Worm (Caenorhabditis elegans) whole organism, early embryonic: Measurements from ENCODE around the gene C54D10.3.

Experiments
- B0310.2 ChIP-seq: sonication (generic microtip); optimal IDR thresholded peaks from 2 replicates; lab custom pipeline; 2016; ENCODE audit warnings: mild to moderate bottlenecking, missing genetic modification characterization, missing compliant biosample characterization
- F13C5.2 ChIP-seq: sonication (generic microtip); optimal IDR thresholded peaks from 2 replicates; lab custom pipeline; 2017; ENCODE audit warnings: mild to moderate bottlenecking, missing genetic modification characterization, inconsistent platforms, missing compliant biosample characterization
- aly-1 ChIP-seq: sonication (generic microtip); optimal IDR thresholded peaks from 2 replicates; lab custom pipeline; 2016; ENCODE audit warnings: missing genetic modification characterization, missing compliant biosample characterization
- ama-1 ChIP-seq: fragments of 150-350 bp; optimal IDR thresholded peaks from 2 replicates; lab custom pipeline; 2014
- ceh-13 ChIP-seq: fragments of 200-800 bp; sonication (Bioruptor generic); optimal IDR thresholded peaks from 2 replicates; lab custom pipeline; 2018; ENCODE audit warnings: mild to moderate bottlenecking, missing genetic modification characterization, missing compliant biosample characterization
- ceh-36 ChIP-seq: sonication (generic microtip); optimal IDR thresholded peaks from 2 replicates; lab custom pipeline; 2016; ENCODE audit warnings: missing genetic modification characterization, inconsistent platforms, missing compliant biosample characterization
- ets-7 ChIP-seq: sonication (generic microtip); optimal IDR thresholded peaks from 2 replicates; lab custom pipeline; 2016; ENCODE audit warnings: missing genotype, missing genetic modification characterization, missing compliant biosample characterization
- flt-1 ChIP-seq: fragments of 200-800 bp; sonication (Bioruptor generic); IDR thresholded peaks from 2 replicates; pipeline ENCODE4 v1.3.6; 2022; ENCODE audit warnings: missing genetic modification characterization, missing compliant biosample characterization
- hmbx-1 ChIP-seq: sonication (generic microtip); optimal IDR thresholded peaks from 2 replicates; lab custom pipeline; 2016; ENCODE audit warnings: mild to moderate bottlenecking, missing genetic modification characterization, missing compliant biosample characterization
- hmg-4 ChIP-seq: fragments of 200-800 bp; sonication (Bioruptor generic); optimal IDR thresholded peaks from 2 replicates; lab custom pipeline; 2018; ENCODE audit warnings: mild to moderate bottlenecking, missing genetic modification characterization, missing compliant biosample characterization
- hnd-1 ChIP-seq: sonication (generic microtip); optimal IDR thresholded peaks from 2 replicates; lab custom pipeline; 2016; ENCODE audit warnings: missing genetic modification characterization, missing compliant biosample characterization
- pes-1 ChIP-seq: fragments of 200-800 bp; sonication (Bioruptor generic); IDR thresholded peaks from 2 replicates; pipeline ENCODE4 v1.3.6; 2022; ENCODE audit warnings: missing genetic modification reagents, missing genetic modification characterization, missing compliant biosample characterization
- scrt-1 ChIP-seq: fragments of 200-800 bp; sonication (Bioruptor generic); IDR thresholded peaks from 2 replicates; pipeline ENCODE4 v1.3.6; 2022; ENCODE audit warnings: missing genetic modification characterization, missing compliant biosample characterization
- sea-1 ChIP-seq: fragments of 200-800 bp; sonication (Bioruptor generic); conservative IDR thresholded peaks from 2 replicates; pipeline ENCODE4 v1.3.6; 2022; ENCODE audit warnings: missing genetic modification characterization, missing compliant biosample characterization
- tbx-11 ChIP-seq: fragments of 200-800 bp; sonication (Bioruptor generic); IDR thresholded peaks from 2 replicates; pipeline ENCODE4 v1.3.6; 2022; ENCODE audit warnings: missing genetic modification characterization, missing compliant biosample characterization
- tbx-37 ChIP-seq: fragments of 200-800 bp; sonication (Bioruptor generic); conservative IDR thresholded peaks from 2 replicates; pipeline ENCODE4 v1.3.6; 2022; ENCODE audit warnings: missing genetic modification reagents, missing genetic modification characterization, missing compliant biosample characterization
- tra-4 ChIP-seq: sonication (generic microtip); optimal IDR thresholded peaks from 2 replicates; lab custom pipeline; 2017; ENCODE audit warnings: missing genetic modification characterization, missing compliant biosample characterization

The C54D10.3 gene

DNA sequence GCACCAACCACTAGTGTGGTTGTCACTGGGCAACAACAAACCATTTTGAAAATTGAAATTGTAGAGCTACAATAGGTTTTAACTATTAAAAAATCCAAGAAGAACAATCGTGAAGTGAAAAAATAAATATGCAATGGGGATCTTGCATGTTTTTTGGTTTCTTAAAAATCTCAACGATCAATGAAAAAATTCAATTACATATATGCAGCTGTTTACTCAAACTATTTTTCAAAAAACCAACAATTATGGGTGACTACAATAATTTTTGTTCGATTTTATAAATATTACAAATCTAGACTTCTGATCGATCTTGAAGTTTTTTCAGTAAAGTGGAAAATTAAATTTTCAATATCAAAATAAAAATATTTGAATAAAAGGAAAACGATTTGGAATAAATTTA is 9.9 kb upstream of the C54D10.3 start, which contains the start of gene cdr-4:
cdr-4 (minus strand) TSS at position 101 of the 400 bp plus-strand sequence.
- TF ChIP-seq ets-7 (tag; lab: Kevin White, UChicago) (no peak), tra-4 (tag; lab: Kevin White, UChicago) (no peak), ama-1 (lab: Kevin White, UChicago) (no peak), hmg-4 (GFP tag; lab: Kevin White, UChicago) (no peak), sea-1 (GFP tag; lab: Robert Waterston, UW) (no peak), ceh-36 (no peak), flt-1 (GFP tag; lab: Robert Waterston, UW) (no peak), ceh-13 (GFP tag; lab: Kevin White, UChicago) (no peak), hmbx-1 (tag; lab: Kevin White, UChicago) (no peak), aly-1 (tag; lab: Kevin White, UChicago) (no peak), hnd-1 (tag; lab: Kevin White, UChicago) (no peak), scrt-1 (GFP tag; lab: Robert Waterston, UW) (no peak)

DNA sequence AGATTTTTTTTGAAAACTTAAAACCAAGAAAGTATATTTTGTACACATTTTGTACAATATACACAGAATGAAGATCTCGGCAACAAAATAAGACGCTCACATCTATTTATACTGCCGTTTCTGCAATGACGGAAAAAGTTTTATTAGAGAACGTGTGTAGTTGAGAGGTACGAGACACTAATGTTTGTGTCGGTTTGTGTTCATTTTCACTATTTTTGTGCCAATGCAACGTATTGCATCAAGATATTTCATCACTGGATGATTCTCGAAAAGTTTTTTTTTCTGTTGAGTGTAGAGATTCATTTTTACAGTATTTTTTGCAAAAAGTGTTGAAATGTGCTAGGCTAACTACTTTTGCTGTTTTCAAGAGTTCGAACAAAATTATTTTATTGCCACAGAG is 9.4 kb upstream of the C54D10.3 start:
- TF ChIP-seq hmbx-1 (tag; lab: Kevin White, UChicago) (no peak), F13C5.2 (tag; lab: Kevin White, UChicago) (no peak), hmg-4 (GFP tag; lab: Kevin White, UChicago) (no peak), ceh-13 (GFP tag; lab: Kevin White, UChicago) (no peak), B0310.2 (tag; lab: Kevin White, UChicago) (no peak), hnd-1 (tag; lab: Kevin White, UChicago) (no peak), flt-1 (GFP tag; lab: Robert Waterston, UW) (no peak), ets-7 (tag; lab: Kevin White, UChicago) (no peak), tra-4 (tag; lab: Kevin White, UChicago) (no peak), ama-1 (lab: Kevin White, UChicago) (no peak), aly-1 (tag; lab: Kevin White, UChicago) (no peak), sea-1 (GFP tag; lab: Robert Waterston, UW) (no peak), scrt-1 (GFP tag; lab: Robert Waterston, UW) (no peak), ceh-36 (no peak), pes-1 (GFP tag; lab: Robert Waterston, UW) (no peak), tbx-37 (GFP tag; lab: Robert Waterston, UW) (no peak)

DNA sequence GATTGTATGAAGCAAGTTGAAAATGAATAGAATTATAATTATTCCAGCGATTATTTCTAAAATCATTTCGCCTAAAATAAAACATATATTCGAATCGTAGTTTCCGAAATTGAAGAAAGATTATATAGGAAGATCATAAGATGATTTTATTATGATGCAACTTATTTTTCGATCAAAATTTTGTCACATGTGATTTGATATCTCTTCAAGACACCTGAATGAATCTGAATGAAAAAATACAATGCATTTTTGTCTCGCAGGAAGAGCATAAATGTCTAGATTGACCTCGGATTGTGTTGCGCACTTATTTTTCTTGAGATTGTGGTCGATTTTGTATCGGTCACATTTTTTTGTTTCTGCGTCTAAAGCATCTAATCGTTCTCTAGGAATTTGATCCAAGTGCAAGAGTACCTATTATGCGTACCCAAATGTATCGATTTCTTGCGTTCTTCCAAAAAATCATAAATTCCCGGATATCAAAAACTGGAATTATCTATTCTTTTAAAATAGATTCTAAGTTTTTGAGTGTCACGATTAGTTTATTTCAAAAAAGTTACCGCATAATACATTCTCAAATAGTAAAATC is 7.9 kb upstream of the C54D10.3 start, which contains the start of gene hrg-2:
hrg-2 (minus strand) TSS at position 98 of the 586 bp plus-strand sequence.
- TF ChIP-seq ama-1 (lab: Kevin White, UChicago) (no peak), scrt-1 (GFP tag; lab: Robert Waterston, UW) (no peak), tbx-37 (GFP tag; lab: Robert Waterston, UW) (no peak), ets-7 (tag; lab: Kevin White, UChicago) (no peak), hmbx-1 (tag; lab: Kevin White, UChicago) (no peak), aly-1 (tag; lab: Kevin White, UChicago) (no peak), flt-1 (GFP tag; lab: Robert Waterston, UW) (no peak), F13C5.2 (tag; lab: Kevin White, UChicago) (no peak), pes-1 (GFP tag; lab: Robert Waterston, UW) (no peak), B0310.2 (tag; lab: Kevin White, UChicago) (no peak), tra-4 (tag; lab: Kevin White, UChicago) (no peak), hnd-1 (tag; lab: Kevin White, UChicago) (no peak)

DNA sequence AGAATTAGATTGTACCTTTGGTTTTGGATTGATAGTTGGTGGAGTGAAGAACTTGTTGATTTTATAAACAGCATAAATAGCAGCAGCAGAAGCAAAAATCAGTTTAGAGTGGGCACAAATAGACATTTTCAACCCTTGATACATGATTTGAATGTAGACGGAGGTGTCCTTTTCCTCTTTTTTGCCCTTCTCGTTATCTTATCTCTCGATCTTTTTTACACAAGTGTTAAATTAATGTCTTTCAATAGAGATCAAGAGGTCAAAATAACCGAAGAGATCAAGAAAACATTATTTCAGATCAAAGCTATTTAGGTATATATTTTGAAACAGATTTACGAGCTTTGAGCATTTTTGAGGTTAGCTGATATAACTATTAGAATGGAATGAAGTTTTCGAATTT is 6.5 kb upstream of the C54D10.3 start, which contains the start of gene cdr-7:
cdr-7 (minus strand) TSS at position 205 of the 400 bp plus-strand sequence.
- TF ChIP-seq tbx-37 (GFP tag; lab: Robert Waterston, UW) (no peak), hnd-1 (tag; lab: Kevin White, UChicago) (no peak), ceh-13 (GFP tag; lab: Kevin White, UChicago) (no peak), ama-1 (lab: Kevin White, UChicago) (no peak), flt-1 (GFP tag; lab: Robert Waterston, UW) (no peak), F13C5.2 (tag; lab: Kevin White, UChicago) (no peak), ets-7 (tag; lab: Kevin White, UChicago) (no peak), scrt-1 (GFP tag; lab: Robert Waterston, UW) (no peak), pes-1 (GFP tag; lab: Robert Waterston, UW) (no peak), aly-1 (tag; lab: Kevin White, UChicago) (no peak), hmbx-1 (tag; lab: Kevin White, UChicago) (no peak), hmg-4 (GFP tag; lab: Kevin White, UChicago) (no peak)

DNA sequence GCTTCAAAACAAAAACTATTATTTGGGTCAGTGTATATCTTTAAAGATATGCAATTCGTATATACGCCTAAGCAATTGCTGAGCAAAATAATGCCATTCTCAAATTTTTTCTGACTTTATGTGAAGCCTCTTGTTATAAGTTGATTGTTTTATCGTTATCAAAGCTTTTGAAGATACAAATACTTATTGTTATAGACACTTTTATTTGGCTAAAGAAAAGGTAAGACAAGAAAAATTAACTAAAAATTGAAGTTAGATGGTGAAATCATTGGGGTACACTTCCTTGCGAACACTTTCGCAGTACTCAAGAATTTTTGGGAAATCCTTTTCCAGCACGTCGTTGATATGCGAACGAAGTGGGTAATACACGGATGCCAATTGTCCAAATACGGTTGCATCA is 6.1 kb upstream of the C54D10.3 start:
- no peak for TF ChIP-seq B0310.2 (tag; lab: Kevin White, UChicago)

DNA sequence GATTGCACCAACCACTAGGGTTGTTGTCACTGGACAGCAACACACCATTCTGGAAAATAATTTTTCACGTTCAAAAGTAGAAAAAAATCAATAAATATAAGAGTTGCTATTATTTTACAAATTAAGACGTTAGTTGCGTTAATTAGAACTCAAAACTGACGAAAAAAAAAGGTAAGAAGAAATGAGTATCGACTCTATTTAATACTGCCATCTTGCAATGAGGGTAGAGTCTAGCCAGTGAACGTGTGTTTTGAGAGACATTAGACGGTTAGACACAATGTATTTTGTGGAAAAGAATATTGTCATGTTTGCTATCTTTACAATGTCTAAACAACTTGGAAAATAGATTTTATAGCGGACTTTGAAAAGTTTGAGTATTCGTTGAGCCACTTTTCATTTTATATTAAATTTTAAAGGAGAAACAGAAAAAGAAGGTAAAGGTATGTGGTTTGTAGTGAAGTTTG is 4.7 kb upstream of the C54D10.3 start, which contains the start of gene cdr-6:
cdr-6 (minus strand) TSS at position 51 of the 464 bp plus-strand sequence.
- no peak for TF ChIP-seq ets-7 (tag; lab: Kevin White, UChicago)
- TF ChIP-seq ceh-36: no peak
- no peak for TF ChIP-seq ceh-13 (GFP tag; lab: Kevin White, UChicago)
- TF ChIP-seq B0310.2 (tag; lab: Kevin White, UChicago): no peak
- no peak for TF ChIP-seq scrt-1 (GFP tag; lab: Robert Waterston, UW)
- TF ChIP-seq hmg-4 (GFP tag; lab: Kevin White, UChicago): no peak

DNA sequence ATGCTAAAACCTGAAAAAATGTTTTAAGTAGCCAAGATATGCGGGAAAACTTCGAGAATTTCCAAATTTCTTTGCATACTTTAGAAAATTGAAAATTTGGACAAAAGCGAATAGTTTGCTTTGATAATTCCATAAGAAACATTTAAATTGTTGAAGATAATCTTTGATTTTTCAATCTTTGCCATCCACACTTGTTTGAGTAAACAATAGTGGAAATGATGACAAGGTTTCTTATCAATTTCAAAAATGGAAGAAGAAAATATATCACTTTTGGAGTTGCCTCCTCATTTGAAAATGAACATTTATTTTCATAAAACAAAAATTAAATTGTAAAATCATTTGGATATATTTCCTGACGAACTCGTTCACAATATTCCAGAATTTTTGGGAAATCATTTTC is 4.0 kb upstream of the C54D10.3 start:
- TF ChIP-seq scrt-1 (GFP tag; lab: Robert Waterston, UW) (no peak), hmg-4 (GFP tag; lab: Kevin White, UChicago) (no peak), flt-1 (GFP tag; lab: Robert Waterston, UW) (no peak), ama-1 (lab: Kevin White, UChicago) (no peak), hnd-1 (tag; lab: Kevin White, UChicago) (no peak), hmbx-1 (tag; lab: Kevin White, UChicago) (no peak), B0310.2 (tag; lab: Kevin White, UChicago) (no peak), sea-1 (GFP tag; lab: Robert Waterston, UW) (no peak), F13C5.2 (tag; lab: Kevin White, UChicago) (no peak), tbx-11 (GFP tag; lab: Robert Waterston, UW) (no peak)
